Worm (Caenorhabditis elegans): ENCODE measurements around the gene C44B11.4.

DNA sequence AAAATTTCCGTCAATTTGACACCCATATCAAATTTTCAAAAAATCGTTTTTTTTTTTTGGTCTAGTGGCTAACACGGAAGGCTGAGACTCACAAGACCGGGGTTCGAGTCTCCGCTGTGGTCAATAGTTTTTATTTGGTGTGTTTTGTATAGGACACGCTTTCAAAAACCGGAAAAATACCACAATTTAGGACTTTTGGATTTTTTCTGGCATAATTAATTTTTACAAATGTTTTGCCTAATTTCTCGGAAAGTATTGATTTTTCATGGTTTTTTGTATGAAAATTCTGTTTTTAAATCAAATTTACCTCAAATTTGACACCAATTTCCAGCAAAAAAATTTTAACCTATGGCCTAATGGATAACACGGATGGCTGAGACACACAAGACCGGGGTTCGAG, 42.4 kb upstream of the C44B11.4 start, which contains the start of gene mks-1:
- TF ChIP-seq ceh-82 (tag; optimal IDR thresholded peaks at IDR 0.05) (no peak), fkh-10 (GFP tag; optimal IDR thresholded peaks at IDR 0.05) (no peak), lin-39 (tag; optimal IDR thresholded peaks at IDR 0.05) (no peak), snpc-4 (tag; optimal IDR thresholded peaks at IDR 0.05) (no peak), lin-13 (GFP tag; optimal IDR thresholded peaks at IDR 0.05) (no peak), unc-62 (GFP tag; optimal IDR thresholded peaks at IDR 0.05 in 1 of 2) (no peak), unc-62 (tag; optimal IDR thresholded peaks at IDR 0.05) (no peak), nhr-25 (tag; optimal IDR thresholded peaks at IDR 0.05; ENCODE audit: borderline replicate concordance, insufficient read depth) (no peak), pqm-1 (tag; optimal IDR thresholded peaks at IDR 0.05) (no peak), ama-1 (optimal IDR thresholded peaks at IDR 0.05) (no peak), cey-2 (tag; optimal IDR thresholded peaks at IDR 0.05; ENCODE audit: borderline replicate concordance, insufficient read depth) (no peak), skn-1 (tag; optimal IDR thresholded peaks at IDR 0.05) (no peak), pha-4 (GFP tag; IDR thresholded peaks at IDR 0.05) (no peak), pha-4 (tag; optimal IDR thresholded peaks at IDR 0.05) (no peak), dmd-9 (GFP tag; IDR thresholded peaks at IDR 0.05) (no peak), ztf-11 (tag; optimal IDR thresholded peaks at IDR 0.05) (no peak)

All from whole organism, L4 larva.